Fruit fly (Drosophila melanogaster) Kc167 (cell line): ENCODE results near the gene Cdc6.

ENCODE experiments used
- Myc ChIP-seq: fragments of >200 bp; optimal IDR thresholded peaks from 2 replicates; lab custom pipeline; 2017; ENCODE audit warnings: missing external identifiers
- Sin3A ChIP-seq: fragments of >200 bp; optimal IDR thresholded peaks from 2 replicates; lab custom pipeline; 2018; ENCODE audit warnings: missing external identifiers
- h ChIP-seq: fragments of >200 bp; optimal IDR thresholded peaks from 3 replicates; lab custom pipeline; 2018; ENCODE audit warnings: missing external identifiers
- insv ChIP-seq: fragments of >200 bp; optimal IDR thresholded peaks from 3 replicates; lab custom pipeline; 2018; ENCODE audit warnings: missing external identifiers
- psq ChIP-seq: fragments of >200 bp; optimal IDR thresholded peaks from 2 replicates; lab custom pipeline; 2017; ENCODE audit warnings: missing external identifiers
- ttk ChIP-seq: sonication (Bioruptor generic); optimal IDR thresholded peaks from 2 replicates; lab custom pipeline; 2017; ENCODE audit warnings: missing external identifiers

DNA sequence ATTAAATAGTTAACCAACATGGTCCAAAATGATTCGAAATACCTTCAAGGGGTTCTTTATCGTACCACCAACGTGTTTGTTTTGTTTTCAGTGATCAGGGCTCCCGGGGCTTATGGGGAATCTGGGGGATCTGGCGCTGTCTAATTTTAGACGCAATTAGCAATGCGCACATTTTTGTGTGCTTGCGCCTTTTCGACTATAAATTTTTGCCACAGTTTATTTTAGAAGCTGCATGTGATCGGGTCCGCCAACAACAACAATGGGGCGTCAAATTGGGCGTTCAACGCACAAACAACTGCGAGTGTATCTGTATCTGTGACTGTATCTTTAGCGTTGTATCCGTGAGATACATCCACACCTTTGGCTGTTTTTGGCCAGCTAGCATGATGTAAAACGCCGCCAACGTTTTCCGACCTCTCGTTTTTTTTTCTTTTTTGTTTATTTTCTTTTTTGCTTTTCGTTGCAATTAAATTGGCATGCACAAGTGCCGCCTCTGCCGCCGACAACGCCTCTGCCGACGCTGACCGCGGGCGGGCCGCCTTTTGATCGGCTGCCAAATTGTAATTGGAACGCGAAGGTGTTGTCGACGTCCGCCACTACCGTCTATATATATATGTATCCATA is 39.6 kb upstream of the Cdc6 start:
- TF ChIP-seq ttk (lab: Kevin White, UChicago) (no peak), psq (lab: Kevin White, UChicago) (no peak), Myc (lab: Kevin White, UChicago) (no peak), h (lab: Kevin White, UChicago) (no peak), insv (lab: Kevin White, UChicago) (no peak), Sin3A (lab: Kevin White, UChicago) (no peak)
